Worm (Caenorhabditis elegans): ENCODE results near the gene Y7A5A.2.

- no peak for TF ChIP-seq unc-62 (GFP tag; optimal IDR thresholded peaks at IDR 0.05)
- no peak for TF ChIP-seq ceh-43 (GFP tag; optimal IDR thresholded peaks at IDR 0.05)
- TF ChIP-seq ztf-11 (tag; optimal IDR thresholded peaks at IDR 0.05), result no peak
- TF ChIP-seq pha-4 (tag; optimal IDR thresholded peaks at IDR 0.05), result no peak
- no peak for TF ChIP-seq nhr-28 (tag; optimal IDR thresholded peaks at IDR 0.05)
- TF ChIP-seq ces-1 (GFP tag; optimal IDR thresholded peaks at IDR 0.05), result no peak
- no peak for TF ChIP-seq lsy-2 (tag; optimal IDR thresholded peaks at IDR 0.05)
- TF ChIP-seq nhr-237 (tag; optimal IDR thresholded peaks at IDR 0.05), result no peak
- no peak for TF ChIP-seq elt-1 (tag; optimal IDR thresholded peaks at IDR 0.05; ENCODE audit: borderline replicate concordance, insufficient read depth)
Observed at ce11 chrX:15769895-15770559, 2.5 kb downstream of the Y7A5A.2 start.

All from whole organism, mixed stage, embryonic.